Worm (Caenorhabditis elegans) whole organism, L3 larva: ENCODE measurements around the gene C09E9.1.

Experiments used
- aly-2 ChIP-seq: fragments of 150-350 bp; optimal IDR thresholded peaks from 2 replicates; lab custom pipeline; 2014; ENCODE audit warnings: missing biosample characterization, missing genetic modification characterization
- ama-1 ChIP-seq: fragments of 150-350 bp; optimal IDR thresholded peaks from 2 replicates; lab custom pipeline; 2018
- fkh-10 ChIP-seq: sonication (generic microtip); optimal IDR thresholded peaks from 2 replicates; lab custom pipeline; 2017; ENCODE audit warnings: missing biosample characterization, missing genetic modification reagents, missing genetic modification characterization
- jun-1 ChIP-seq: fragments of 150-350 bp; optimal IDR thresholded peaks from 2 replicates; lab custom pipeline; 2014; ENCODE audit warnings: missing biosample characterization, missing genetic modification reagents, missing genetic modification characterization
- lin-15B ChIP-seq: fragments of 150-350 bp; optimal IDR thresholded peaks from 2 replicates; lab custom pipeline; 2014; ENCODE audit warnings: missing biosample characterization, missing genetic modification characterization
- lin-39 ChIP-seq: fragments of 150-350 bp; optimal IDR thresholded peaks from 2 replicates; lab custom pipeline; 2018; ENCODE audit warnings: missing biosample characterization, missing genetic modification reagents, missing genetic modification characterization
- mml-1 ChIP-seq: fragments of 150-350 bp; sonication (generic microtip); optimal IDR thresholded peaks from 3 replicates; lab custom pipeline; 2014; ENCODE audit warnings: missing biosample characterization, missing genetic modification characterization
- nhr-12 ChIP-seq: fragments of 150-350 bp; optimal IDR thresholded peaks from 2 replicates; lab custom pipeline; 2014; ENCODE audit warnings: missing biosample characterization, missing genetic modification characterization
- nhr-23 ChIP-seq: fragments of 150-350 bp; optimal IDR thresholded peaks from 2 replicates; lab custom pipeline; 2014; ENCODE audit warnings: missing biosample characterization, missing genetic modification reagents, missing genetic modification characterization
- skn-1 ChIP-seq: fragments of 150-350 bp; optimal IDR thresholded peaks from 2 replicates; lab custom pipeline; 2014; ENCODE audit warnings: missing biosample characterization, missing genetic modification characterization
- snpc-4 ChIP-seq: fragments of 150-350 bp; optimal IDR thresholded peaks from 2 replicates; lab custom pipeline; 2014; ENCODE audit warnings: missing biosample characterization, missing genetic modification characterization
- unc-39 ChIP-seq: sonication (generic microtip); optimal IDR thresholded peaks from 4 replicates; lab custom pipeline; 2017; ENCODE audit warnings: missing biosample characterization, missing genetic modification characterization
- zag-1 ChIP-seq: fragments of 150-350 bp; optimal IDR thresholded peaks from 2 replicates; lab custom pipeline; 2014; ENCODE audit warnings: missing biosample characterization, missing genetic modification characterization

DNA sequence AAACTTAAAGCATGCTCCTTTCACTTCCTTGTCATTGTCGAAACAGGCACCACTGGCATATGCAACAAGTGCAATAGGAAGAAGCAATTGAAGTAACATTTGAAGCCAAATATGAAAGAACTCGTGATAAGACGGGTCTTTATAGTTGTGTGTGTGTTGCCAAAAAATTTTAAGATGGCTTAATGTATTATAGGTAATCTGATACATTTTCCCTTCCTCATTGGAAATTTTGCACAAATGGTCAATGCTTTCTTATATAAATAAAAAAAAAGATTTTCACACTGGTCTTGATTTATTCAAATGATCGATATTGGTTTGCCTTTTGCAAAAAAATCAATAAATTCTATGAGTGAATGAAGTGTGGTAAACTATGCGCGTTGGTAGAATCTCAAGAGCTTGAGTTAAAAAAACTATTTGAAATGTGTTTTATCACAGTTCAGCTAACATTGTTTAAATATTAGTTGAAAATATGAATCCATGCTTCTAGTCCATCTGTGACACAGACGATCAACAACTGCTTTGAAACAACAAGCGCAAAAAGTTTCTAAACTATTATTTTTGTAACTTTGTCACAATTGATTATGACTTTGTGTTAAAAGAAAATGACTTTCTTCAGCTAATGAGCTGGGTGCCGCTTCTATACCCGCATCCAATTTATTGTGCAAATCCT lies 23.3 kb upstream of the C09E9.1 start, which contains the start of the genes clec-166 and F38A1.6:
- no peak for TF ChIP-seq nhr-23 (tag; lab: Kevin White, UChicago)
- TF ChIP-seq fkh-10, result no peak
- TF ChIP-seq unc-39 (tag; lab: Kevin White, UChicago), result no peak
- no peak for TF ChIP-seq lin-39 (tag; lab: Kevin White, UChicago)
- TF ChIP-seq ama-1 (lab: Kevin White, UChicago), result no peak
- TF ChIP-seq snpc-4 (tag; lab: Kevin White, UChicago), result no peak
- no peak for TF ChIP-seq jun-1 (tag; lab: Kevin White, UChicago)
- TF ChIP-seq lin-15B (tag; lab: Kevin White, UChicago), result no peak
- no peak for TF ChIP-seq aly-2 (tag; lab: Kevin White, UChicago)
- no peak for TF ChIP-seq mml-1 (tag; lab: Kevin White, UChicago)
- TF ChIP-seq nhr-12, result no peak
- TF ChIP-seq zag-1 (tag; lab: Kevin White, UChicago), result no peak
- TF ChIP-seq skn-1 (tag; lab: Kevin White, UChicago), result no peak
